Worm (Caenorhabditis elegans): ENCODE data around the gene alg-3.

alg-3 gene

DNA sequence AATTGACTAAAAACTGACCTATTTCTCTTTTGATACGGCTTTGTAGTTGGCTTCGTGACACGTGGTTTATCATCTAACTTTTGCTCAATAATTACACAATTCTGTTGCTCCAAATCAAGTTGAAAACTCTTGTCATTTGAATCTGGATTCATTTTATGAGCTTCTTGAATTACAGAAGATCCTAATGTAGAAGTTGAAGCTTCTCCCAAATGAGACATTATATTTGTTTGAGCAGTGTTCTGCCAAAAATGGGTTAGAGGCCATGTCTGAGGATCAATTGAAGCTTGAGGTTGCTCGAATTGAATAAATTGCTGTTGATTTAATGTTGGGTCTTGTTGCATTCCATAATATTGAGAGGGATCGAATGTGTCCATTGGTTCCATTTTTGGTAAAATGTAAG lies 6.5 kb upstream of the alg-3 start:
- TF ChIP-seq flh-1 (GFP tag; optimal IDR thresholded peaks at IDR 0.05) (no peak), blmp-1 (tag; optimal IDR thresholded peaks at IDR 0.05) (peak; percentile 18)

DNA sequence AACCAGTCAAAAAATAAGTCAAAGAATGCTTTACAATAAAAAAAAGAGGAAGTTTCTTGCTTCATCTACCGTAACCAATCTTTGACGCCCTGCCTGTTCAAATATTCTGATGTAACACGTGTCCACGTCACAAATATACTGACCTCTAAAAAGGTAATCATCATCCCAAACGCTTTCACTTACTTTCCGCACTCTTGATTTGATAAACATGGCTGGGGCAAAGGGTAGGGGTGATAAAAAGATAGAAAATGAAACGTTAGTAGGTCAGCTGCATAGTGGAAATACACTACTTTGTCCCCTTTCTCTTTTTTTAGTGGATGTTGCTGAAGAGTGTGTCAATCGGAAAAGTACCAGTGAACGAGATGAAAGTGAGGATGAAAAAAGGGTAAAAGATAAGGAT lies 3.9 kb upstream of the alg-3 start:
- no peak for TF ChIP-seq bed-3 (GFP tag; optimal IDR thresholded peaks at IDR 0.05)
- peak; percentile 83 for TF ChIP-seq blmp-1 (tag; optimal IDR thresholded peaks at IDR 0.05)
- TF ChIP-seq unc-62 (GFP tag; optimal IDR thresholded peaks at IDR 0.05), result no peak
- no peak for TF ChIP-seq lin-32 (GFP tag; optimal IDR thresholded peaks at IDR 0.05)
- no peak for TF ChIP-seq ceh-83 (GFP tag; optimal IDR thresholded peaks at IDR 0.05)

DNA sequence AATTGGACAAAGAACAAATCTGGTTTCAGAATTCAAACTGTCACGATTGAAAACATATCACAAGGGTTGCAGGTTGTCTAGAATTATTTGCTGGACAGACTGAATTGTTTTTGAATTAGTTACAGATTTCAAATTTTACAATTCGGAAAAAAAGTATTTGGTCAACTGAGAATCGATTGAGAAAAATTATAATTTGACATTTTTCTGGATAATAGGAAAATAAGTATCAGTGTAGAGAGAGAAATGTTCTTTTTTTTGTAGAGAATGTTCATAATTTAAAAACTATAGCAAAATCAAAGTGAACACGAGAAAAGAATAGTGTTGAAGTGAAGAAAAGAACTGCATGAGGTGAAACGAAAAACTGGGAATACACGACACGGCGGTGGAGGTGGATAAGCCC lies 3.3 kb upstream of the alg-3 start, which contains the start of gene dpy-20:
dpy-20 (minus strand) TSS at position 101 of the 400 bp plus-strand sequence.
- no peak for TF ChIP-seq ceh-83 (GFP tag; optimal IDR thresholded peaks at IDR 0.05)
- TF ChIP-seq mab-5 (tag; optimal IDR thresholded peaks at IDR 0.05), result no peak
- no peak for TF ChIP-seq mls-2 (tag; optimal IDR thresholded peaks at IDR 0.05)
- no peak for TF ChIP-seq M03D4.4 (tag; optimal IDR thresholded peaks at IDR 0.05)
- TF ChIP-seq unc-120 (tag; optimal IDR thresholded peaks at IDR 0.05; ENCODE audit: poor library complexity, severe bottlenecking), result no peak
- TF ChIP-seq nhr-76 (tag; optimal IDR thresholded peaks at IDR 0.05), result no peak
- TF ChIP-seq nhr-237 (tag; optimal IDR thresholded peaks at IDR 0.05), result no peak
- no peak for TF ChIP-seq ceh-39 (tag; optimal IDR thresholded peaks at IDR 0.05)
- no peak for TF ChIP-seq hlh-1 (tag; optimal IDR thresholded peaks at IDR 0.05)
- no peak for TF ChIP-seq ztf-11 (tag; optimal IDR thresholded peaks at IDR 0.05)
- TF ChIP-seq unc-62 (GFP tag; optimal IDR thresholded peaks at IDR 0.05), result no peak
- no peak for TF ChIP-seq snpc-4 (tag; optimal IDR thresholded peaks at IDR 0.05)
- TF ChIP-seq lsy-2 (tag; optimal IDR thresholded peaks at IDR 0.05), result no peak
- no peak for TF ChIP-seq bed-3 (GFP tag; optimal IDR thresholded peaks at IDR 0.05)
- no peak for TF ChIP-seq nhr-2 (tag; optimal IDR thresholded peaks at IDR 0.05)
- no peak for TF ChIP-seq lin-13 (tag; optimal IDR thresholded peaks at IDR 0.05)
- no peak for TF ChIP-seq cnd-1 (tag; optimal IDR thresholded peaks at IDR 0.05)
- no peak for TF ChIP-seq nhr-12 (tag; optimal IDR thresholded peaks at IDR 0.05)

ce11 chrIV:11701878-11702277 lies 2.2 kb upstream of the alg-3 start:
- TF ChIP-seq M03D4.4 (tag; optimal IDR thresholded peaks at IDR 0.05) (no peak), mab-5 (tag; optimal IDR thresholded peaks at IDR 0.05) (no peak), mep-1 (tag; optimal IDR thresholded peaks at IDR 0.05) (no peak), mls-2 (tag; optimal IDR thresholded peaks at IDR 0.05) (no peak), ham-2 (GFP tag; optimal IDR thresholded peaks at IDR 0.05) (no peak), snpc-4 (tag; optimal IDR thresholded peaks at IDR 0.05) (no peak), bed-3 (GFP tag; optimal IDR thresholded peaks at IDR 0.05) (no peak)

- peak; percentile 92 for TF ChIP-seq unc-62 (GFP tag; optimal IDR thresholded peaks at IDR 0.05)
- peak; percentile 31 for TF ChIP-seq pha-4 (tag; optimal IDR thresholded peaks at IDR 0.05)
- no peak for TF ChIP-seq unc-39 (tag; optimal IDR thresholded peaks at IDR 0.05)
- TF ChIP-seq hlh-1 (tag; optimal IDR thresholded peaks at IDR 0.05), result peak; percentile 16
- peak; percentile 75 for TF ChIP-seq unc-120 (tag; optimal IDR thresholded peaks at IDR 0.05; ENCODE audit: poor library complexity, severe bottlenecking)
Measured at ce11 chrIV:11710331-11710730, 6.3 kb downstream of the alg-3 start.

DNA sequence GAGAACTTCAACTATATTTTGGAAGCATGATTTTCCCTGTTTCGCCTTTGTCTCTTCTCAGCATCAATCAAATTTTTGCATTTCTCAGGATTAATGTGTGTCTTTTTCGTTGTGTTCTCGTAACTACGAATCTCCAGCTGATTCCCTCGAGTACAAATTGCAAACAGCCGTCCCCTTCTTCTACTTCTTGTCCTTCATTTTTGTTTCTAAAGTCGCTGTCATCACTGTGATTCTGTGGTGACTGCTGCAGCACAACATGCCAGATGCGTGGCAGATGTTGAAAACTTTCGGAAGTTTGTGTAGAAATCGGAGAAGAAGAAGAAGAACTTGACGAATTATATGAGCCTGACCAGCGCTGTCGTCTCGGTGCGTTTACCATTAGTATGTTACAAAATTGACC lies 9.2 kb downstream of the alg-3 start:
- TF ChIP-seq hlh-1 (tag; optimal IDR thresholded peaks at IDR 0.05) (peak; percentile 42), ztf-11 (tag; optimal IDR thresholded peaks at IDR 0.05) (no peak), pha-4 (tag; optimal IDR thresholded peaks at IDR 0.05) (no peak)

DNA sequence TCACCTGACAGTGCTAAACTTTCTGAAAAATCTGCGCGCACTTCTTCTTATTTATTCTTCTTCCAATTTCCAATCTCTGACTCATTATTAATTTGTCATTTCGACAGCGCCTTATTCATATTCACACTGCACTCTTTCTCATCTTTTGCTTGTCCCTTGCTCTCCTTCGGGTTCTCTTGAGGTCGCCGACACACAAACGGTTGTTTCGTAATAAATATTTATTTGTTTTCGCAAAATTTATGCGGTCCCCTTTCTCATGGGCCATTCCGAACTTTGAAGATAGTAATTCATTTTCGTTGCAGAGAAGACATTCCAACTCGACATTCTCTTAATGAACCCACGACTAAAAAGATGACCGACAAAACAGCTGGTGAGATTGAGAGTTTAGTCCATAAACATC lies 10.7 kb downstream of the alg-3 start, which contains the start of gene magi-1:
magi-1 (plus strand) TSS at position 301 of the 400 bp plus-strand sequence.
- no peak for TF ChIP-seq sem-2 (GFP tag; optimal IDR thresholded peaks at IDR 0.05)
- no peak for TF ChIP-seq ztf-11 (tag; optimal IDR thresholded peaks at IDR 0.05)
- TF ChIP-seq cnd-1 (tag; optimal IDR thresholded peaks at IDR 0.05), result no peak
- TF ChIP-seq hlh-1 (tag; optimal IDR thresholded peaks at IDR 0.05), result no peak
- no peak for TF ChIP-seq bed-3 (GFP tag; optimal IDR thresholded peaks at IDR 0.05)
- TF ChIP-seq nhr-12 (tag; optimal IDR thresholded peaks at IDR 0.05), result no peak
- no peak for TF ChIP-seq ceh-83 (GFP tag; optimal IDR thresholded peaks at IDR 0.05)
- no peak for TF ChIP-seq flh-1 (GFP tag; optimal IDR thresholded peaks at IDR 0.05)
- no peak for TF ChIP-seq M03D4.4 (tag; optimal IDR thresholded peaks at IDR 0.05)
- no peak for TF ChIP-seq ham-2 (GFP tag; optimal IDR thresholded peaks at IDR 0.05)
- no peak for TF ChIP-seq nhr-2 (tag; optimal IDR thresholded peaks at IDR 0.05)
- no peak for TF ChIP-seq elt-1 (tag; optimal IDR thresholded peaks at IDR 0.05; ENCODE audit: borderline replicate concordance, insufficient read depth)
- no peak for TF ChIP-seq nhr-237 (tag; optimal IDR thresholded peaks at IDR 0.05)
- TF ChIP-seq elt-3 (tag; optimal IDR thresholded peaks at IDR 0.05), result no peak
- TF ChIP-seq ceh-39 (tag; optimal IDR thresholded peaks at IDR 0.05), result no peak
- TF ChIP-seq nhr-76 (tag; optimal IDR thresholded peaks at IDR 0.05), result no peak
- no peak for TF ChIP-seq pha-4 (tag; optimal IDR thresholded peaks at IDR 0.05)

Measured in whole organism, mixed stage, embryonic.